Worm (Caenorhabditis elegans) whole organism, L4/young adult: ENCODE data around the gene islo-1.

Experiments
- W03F9.2 ChIP-seq: fragments of 150-350 bp; optimal IDR thresholded peaks from 2 replicates; lab custom pipeline; 2014; ENCODE audit warnings: missing biosample characterization, missing genetic modification characterization
- dao-5 ChIP-seq: sonication (generic microtip); optimal IDR thresholded peaks from 2 replicates; lab custom pipeline; 2016; ENCODE audit warnings: missing genotype, missing genetic modification characterization, moderate library complexity, missing compliant biosample characterization
- him-1 ChIP-seq: sonication (generic microtip); optimal IDR thresholded peaks from 2 replicates; lab custom pipeline; 2016; ENCODE audit warnings: missing genotype, missing genetic modification reagents, missing genetic modification characterization, missing compliant biosample characterization

DNA sequence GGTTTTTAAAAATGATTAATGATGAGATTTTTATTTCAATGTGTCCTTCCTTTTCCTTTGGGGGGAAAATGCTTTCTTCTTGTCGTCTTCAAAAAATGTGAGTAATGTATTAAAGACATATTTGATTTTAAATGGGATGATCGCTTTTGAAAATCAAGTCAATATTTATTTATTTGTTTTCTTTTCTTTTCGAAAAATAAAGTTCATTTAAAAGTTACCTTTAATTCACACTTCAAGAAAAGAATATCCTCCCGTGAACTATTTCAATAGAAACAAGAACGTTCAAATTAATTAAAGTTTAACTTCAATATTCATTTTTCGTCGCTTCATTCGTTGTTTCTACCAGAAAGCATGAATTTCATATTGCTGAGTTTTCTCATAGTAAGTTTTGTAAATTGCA is 20.7 kb upstream of the islo-1 start, which contains the start of gene irld-8:
- TF ChIP-seq dao-5 (tag; lab: Kevin White, UChicago) = no peak
- no peak for TF ChIP-seq W03F9.2
- TF ChIP-seq him-1 (tag; lab: Kevin White, UChicago) = no peak
